Worm (Caenorhabditis elegans) whole organism, L3 larva: ENCODE data around the gene F35H10.5.

ENCODE experiments used
- R02D3.7 ChIP-seq: fragments of 150-350 bp; optimal IDR thresholded peaks from 2 replicates; lab custom pipeline; 2014; ENCODE audit warnings: missing biosample characterization, missing genetic modification characterization
- ZK546.5 ChIP-seq: sonication (generic microtip); optimal IDR thresholded peaks from 2 replicates; lab custom pipeline; 2017; ENCODE audit warnings: missing biosample characterization, missing genetic modification characterization
- aly-2 ChIP-seq: fragments of 150-350 bp; optimal IDR thresholded peaks from 2 replicates; lab custom pipeline; 2014; ENCODE audit warnings: missing biosample characterization, missing genetic modification characterization
- ama-1 ChIP-seq: fragments of 150-350 bp; optimal IDR thresholded peaks from 2 replicates; lab custom pipeline; 2018
- ceh-16 ChIP-seq: sonication (generic microtip); optimal IDR thresholded peaks from 2 replicates; lab custom pipeline; 2017; ENCODE audit warnings: missing biosample characterization, missing genetic modification characterization
- ceh-28 ChIP-seq: fragments of 150-350 bp; optimal IDR thresholded peaks from 2 replicates; lab custom pipeline; 2014; ENCODE audit warnings: missing biosample characterization, missing genetic modification reagents, missing genetic modification characterization
- ceh-82 ChIP-seq: fragments of 150-350 bp; optimal IDR thresholded peaks from 2 replicates; lab custom pipeline; 2014; ENCODE audit warnings: missing biosample characterization, missing genetic modification characterization
- ceh-9 ChIP-seq: sonication (generic microtip); optimal IDR thresholded peaks from 2 replicates; lab custom pipeline; 2018; ENCODE audit warnings: missing biosample characterization, missing genetic modification characterization
- daf-12 ChIP-seq: fragments of 150-350 bp; optimal IDR thresholded peaks from 2 replicates; lab custom pipeline; 2014; ENCODE audit warnings: missing biosample characterization, missing genetic modification reagents, missing genetic modification characterization
- egl-27 ChIP-seq: sonication (generic microtip); optimal IDR thresholded peaks from 4 replicates; lab custom pipeline; 2017; ENCODE audit warnings: missing biosample characterization, missing genetic modification reagents, missing genetic modification characterization
- egl-5 ChIP-seq: fragments of 150-350 bp; optimal IDR thresholded peaks from 2 replicates; lab custom pipeline; 2017; ENCODE audit warnings: missing biosample characterization, missing genetic modification reagents, missing genetic modification characterization, inconsistent platforms
- elt-1 ChIP-seq: fragments of 150-350 bp; optimal IDR thresholded peaks from 2 replicates; lab custom pipeline; 2014; ENCODE audit warnings: missing biosample characterization, missing genetic modification characterization
- elt-2 ChIP-seq: sonication (generic microtip); optimal IDR thresholded peaks from 2 replicates; lab custom pipeline; 2016; ENCODE audit warnings: missing genetic modification reagents, mild to moderate bottlenecking, missing genetic modification characterization, missing compliant biosample characterization
- elt-3 ChIP-seq, 3 experiments: fragments of 150-350 bp in 1 of 3; sonication (generic microtip) in 2 of 3; optimal IDR thresholded peaks; 2 replicates in 2 of 3; 4 replicates in 1 of 3; lab custom pipeline; 2014 to 2017; ENCODE audit warnings: missing biosample characterization in 3 of 3, missing genetic modification characterization in 3 of 3
- eor-1 ChIP-seq, 2 experiments: fragments of 150-350 bp; optimal IDR thresholded peaks; 2 replicates each; lab custom pipeline; 2014 to 2018; ENCODE audit warnings: missing biosample characterization in 2 of 2, missing genetic modification characterization in 2 of 2
- fkh-10 ChIP-seq: sonication (generic microtip); optimal IDR thresholded peaks from 2 replicates; lab custom pipeline; 2017; ENCODE audit warnings: missing biosample characterization, missing genetic modification reagents, missing genetic modification characterization
- fkh-2 ChIP-seq: fragments of 150-350 bp; optimal IDR thresholded peaks from 2 replicates; lab custom pipeline; 2014; ENCODE audit warnings: missing biosample characterization, missing genetic modification reagents, missing genetic modification characterization
- fos-1 ChIP-seq: fragments of 150-350 bp; optimal IDR thresholded peaks from 2 replicates; lab custom pipeline; 2014; ENCODE audit warnings: missing biosample characterization, missing genetic modification characterization
- hmg-11 ChIP-seq: sonication (generic microtip); optimal IDR thresholded peaks from 2 replicates; lab custom pipeline; 2016; ENCODE audit warnings: missing genetic modification characterization, missing compliant biosample characterization
- jun-1 ChIP-seq: fragments of 150-350 bp; optimal IDR thresholded peaks from 2 replicates; lab custom pipeline; 2014; ENCODE audit warnings: missing biosample characterization, missing genetic modification reagents, missing genetic modification characterization
- lin-15B ChIP-seq: fragments of 150-350 bp; optimal IDR thresholded peaks from 2 replicates; lab custom pipeline; 2014; ENCODE audit warnings: missing biosample characterization, missing genetic modification characterization
- lin-39 ChIP-seq: fragments of 150-350 bp; optimal IDR thresholded peaks from 2 replicates; lab custom pipeline; 2018; ENCODE audit warnings: missing biosample characterization, missing genetic modification reagents, missing genetic modification characterization
- mdl-1 ChIP-seq: fragments of 150-350 bp; optimal IDR thresholded peaks from 2 replicates; lab custom pipeline; 2014; ENCODE audit warnings: missing biosample characterization, missing genetic modification characterization
- mml-1 ChIP-seq: fragments of 150-350 bp; sonication (generic microtip); optimal IDR thresholded peaks from 3 replicates; lab custom pipeline; 2014; ENCODE audit warnings: missing biosample characterization, missing genetic modification characterization
- nfya-1 ChIP-seq: sonication (generic microtip); optimal IDR thresholded peaks from 2 replicates; lab custom pipeline; 2017; ENCODE audit warnings: missing genetic modification characterization, mild to moderate bottlenecking, missing compliant biosample characterization, antibody characterized with exemption, moderate library complexity; ENCODE audit not compliant: insufficient read depth
- nhr-11 ChIP-seq: fragments of 150-350 bp; optimal IDR thresholded peaks from 2 replicates; lab custom pipeline; 2014; ENCODE audit warnings: missing biosample characterization, missing genetic modification characterization
- nhr-12 ChIP-seq: fragments of 150-350 bp; optimal IDR thresholded peaks from 2 replicates; lab custom pipeline; 2014; ENCODE audit warnings: missing biosample characterization, missing genetic modification characterization
- nhr-23 ChIP-seq: fragments of 150-350 bp; optimal IDR thresholded peaks from 2 replicates; lab custom pipeline; 2014; ENCODE audit warnings: missing biosample characterization, missing genetic modification reagents, missing genetic modification characterization
- nhr-237 ChIP-seq: fragments of 150-350 bp; optimal IDR thresholded peaks from 2 replicates; lab custom pipeline; 2014; ENCODE audit warnings: missing biosample characterization, missing genetic modification characterization
- nhr-28 ChIP-seq: fragments of 150-350 bp; optimal IDR thresholded peaks from 2 replicates; lab custom pipeline; 2014; ENCODE audit warnings: missing biosample characterization, missing genetic modification characterization
- nhr-43 ChIP-seq: sonication (generic microtip); optimal IDR thresholded peaks from 2 replicates; lab custom pipeline; 2016; ENCODE audit warnings: mild to moderate bottlenecking, missing genetic modification characterization, missing compliant biosample characterization; ENCODE audit not compliant: poor library complexity, severe bottlenecking
- nhr-67 ChIP-seq: fragments of 150-350 bp; optimal IDR thresholded peaks from 2 replicates; lab custom pipeline; 2014; ENCODE audit warnings: missing biosample characterization, missing genetic modification characterization
- nhr-76 ChIP-seq: fragments of 150-350 bp; sonication (generic microtip); optimal IDR thresholded peaks from 5 replicates; lab custom pipeline; 2014; ENCODE audit warnings: missing biosample characterization, missing genetic modification characterization
- nhr-77 ChIP-seq: fragments of 150-350 bp; optimal IDR thresholded peaks from 2 replicates; lab custom pipeline; 2014; ENCODE audit warnings: missing biosample characterization, missing genetic modification characterization
- pha-4 ChIP-seq: fragments of 150-350 bp; optimal IDR thresholded peaks from 2 replicates; lab custom pipeline; 2014; ENCODE audit warnings: missing biosample characterization, missing genetic modification reagents, missing genetic modification characterization
- pqm-1 ChIP-seq: fragments of 150-350 bp; optimal IDR thresholded peaks from 2 replicates; lab custom pipeline; 2017; ENCODE audit warnings: missing biosample characterization, missing genetic modification characterization, inconsistent platforms
- sea-2 ChIP-seq: fragments of 150-350 bp; sonication (generic microtip); optimal IDR thresholded peaks from 4 replicates; lab custom pipeline; 2014; ENCODE audit warnings: missing biosample characterization, missing genetic modification reagents, missing genetic modification characterization
- skn-1 ChIP-seq: fragments of 150-350 bp; optimal IDR thresholded peaks from 2 replicates; lab custom pipeline; 2014; ENCODE audit warnings: missing biosample characterization, missing genetic modification characterization
- snpc-4 ChIP-seq: fragments of 150-350 bp; optimal IDR thresholded peaks from 2 replicates; lab custom pipeline; 2014; ENCODE audit warnings: missing biosample characterization, missing genetic modification characterization
- tbx-2 ChIP-seq: sonication (generic microtip); optimal IDR thresholded peaks from 2 replicates; lab custom pipeline; 2016; ENCODE audit warnings: mild to moderate bottlenecking, missing genetic modification characterization, missing compliant biosample characterization
- unc-39 ChIP-seq: sonication (generic microtip); optimal IDR thresholded peaks from 4 replicates; lab custom pipeline; 2017; ENCODE audit warnings: missing biosample characterization, missing genetic modification characterization
- unc-62 ChIP-seq: fragments of 150-350 bp; sonication (generic microtip); optimal IDR thresholded peaks from 4 replicates; lab custom pipeline; 2014; ENCODE audit warnings: missing biosample characterization, missing genetic modification reagents, missing genetic modification characterization
- zag-1 ChIP-seq: fragments of 150-350 bp; optimal IDR thresholded peaks from 2 replicates; lab custom pipeline; 2014; ENCODE audit warnings: missing biosample characterization, missing genetic modification characterization
- ztf-11 ChIP-seq: fragments of 150-350 bp; optimal IDR thresholded peaks from 2 replicates; lab custom pipeline; 2014; ENCODE audit warnings: missing biosample characterization, missing genetic modification characterization
- ztf-4 ChIP-seq: fragments of 150-350 bp; optimal IDR thresholded peaks from 2 replicates; lab custom pipeline; 2014; ENCODE audit warnings: missing biosample characterization, missing genetic modification characterization

Gene F35H10.5

DNA sequence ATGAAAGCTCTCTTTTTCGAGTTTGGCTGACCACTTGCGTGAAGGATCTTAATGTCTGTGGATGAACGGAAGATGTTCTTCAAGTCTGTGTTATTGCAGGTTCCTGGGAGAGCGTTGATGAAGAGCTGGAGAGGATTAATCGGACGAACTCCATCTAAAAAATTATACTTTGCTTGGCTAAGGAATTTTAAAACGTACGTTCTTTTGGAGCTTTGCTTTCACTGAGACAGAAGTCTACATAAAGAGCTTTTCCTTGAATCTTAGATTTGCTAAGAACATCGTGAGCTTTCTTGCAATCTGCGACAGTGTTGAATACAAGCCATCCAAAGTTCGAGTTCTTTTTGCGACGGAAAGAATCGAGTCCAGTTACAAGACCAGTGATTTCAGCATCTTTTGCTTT, 13.3 kb upstream of the F35H10.5 start:
- TF ChIP-seq nhr-76 (no peak), unc-39 (tag; lab: Kevin White, UChicago) (no peak), nhr-12 (tag; lab: Kevin White, UChicago) (no peak), nhr-67 (tag; lab: Kevin White, UChicago) (no peak), pqm-1 (tag; lab: Kevin White, UChicago) (no peak), eor-1 (tag; optimal IDR thresholded peaks at IDR 0.05; lab: Kevin White, UChicago) (no peak), nhr-23 (tag; lab: Kevin White, UChicago) (no peak), ceh-82 (no peak), elt-1 (tag; lab: Kevin White, UChicago) (no peak), zag-1 (tag; lab: Kevin White, UChicago) (no peak), ceh-9 (tag; lab: Kevin White, UChicago) (no peak), mml-1 (tag; lab: Kevin White, UChicago) (no peak)

DNA sequence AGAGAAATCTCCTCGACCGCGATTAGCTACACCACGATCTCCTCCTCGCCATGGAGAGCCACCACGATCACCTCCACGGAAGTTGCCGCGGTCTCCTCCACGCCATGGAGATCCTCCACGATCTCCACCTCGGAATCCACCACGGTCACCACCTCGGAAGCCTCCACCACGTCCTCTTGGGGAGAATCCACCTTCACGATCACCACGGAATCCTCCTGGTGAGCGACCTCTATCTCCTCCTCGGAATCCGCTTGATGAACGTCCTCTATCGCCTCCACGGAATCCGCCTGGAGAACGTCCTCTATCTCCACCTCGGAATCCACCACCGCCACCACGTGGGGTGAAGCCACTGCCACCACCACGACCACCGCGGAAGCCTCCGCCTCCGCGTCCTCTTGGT, 11.5 kb upstream of the F35H10.5 start:
- TF ChIP-seq skn-1 (tag; lab: Kevin White, UChicago) = no peak
- TF ChIP-seq nhr-11 (tag; lab: Kevin White, UChicago) = no peak
- TF ChIP-seq ceh-16 (tag; lab: Kevin White, UChicago) = no peak
- TF ChIP-seq nhr-28 = no peak
- no peak for TF ChIP-seq snpc-4 (tag; lab: Kevin White, UChicago)
- TF ChIP-seq zag-1 (tag; lab: Kevin White, UChicago) = no peak
- TF ChIP-seq ama-1 = no peak
- no peak for TF ChIP-seq egl-27 (tag; lab: Kevin White, UChicago)

DNA sequence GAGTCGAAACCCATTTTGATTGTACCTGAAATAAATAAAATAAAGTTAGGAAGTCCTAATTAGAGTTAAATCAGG, 11.2 kb upstream of the F35H10.5 start, which contains the start of gene nucl-1:
TSS of gene nucl-1 (minus strand) at position 26 of the 75 bp plus-strand sequence.
- TF ChIP-seq lin-39 (tag; lab: Kevin White, UChicago) = no peak
- TF ChIP-seq ceh-28 (tag; lab: Kevin White, UChicago) = no peak

DNA sequence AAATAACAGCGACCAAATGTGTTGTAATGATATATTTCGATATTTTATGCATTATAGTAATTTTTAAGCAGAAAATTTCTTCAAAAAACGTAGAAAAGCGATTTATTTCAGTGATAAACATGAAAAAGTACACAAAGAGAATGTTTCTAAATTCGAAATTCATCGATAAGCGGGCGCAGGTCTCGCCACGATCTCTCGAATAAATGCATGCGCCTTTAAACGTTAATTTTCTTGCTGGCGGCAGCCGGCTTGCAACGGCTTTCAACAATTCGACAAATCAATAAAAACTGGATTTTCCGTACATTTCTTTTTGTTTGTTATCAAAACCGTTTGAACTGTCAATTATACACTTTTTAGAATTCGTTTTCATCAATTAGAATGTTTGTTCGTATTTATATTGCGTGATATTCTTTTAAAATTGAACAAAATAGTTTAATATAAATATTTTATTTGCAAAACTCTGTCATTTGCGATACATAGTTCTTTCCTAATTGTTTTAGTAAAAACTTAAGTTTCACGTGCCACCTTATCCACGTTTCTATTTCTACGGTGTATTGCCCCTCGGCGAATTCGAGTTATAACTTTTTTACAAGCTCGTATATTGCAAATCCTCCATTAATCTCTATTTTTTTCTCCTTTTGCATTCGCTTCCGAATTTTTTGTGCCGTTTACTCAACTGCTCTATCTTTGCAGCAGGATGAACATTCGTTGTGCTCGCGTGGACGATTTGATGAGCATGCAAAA, 10.8 kb upstream of the F35H10.5 start, which contains the start of gene daf-31:
TSS of gene daf-31 (plus strand) at position 694 of the 744 bp plus-strand sequence.
- TF ChIP-seq nhr-76 (no peak), aly-2 (no peak), fkh-2 (tag; lab: Kevin White, UChicago) (no peak), nhr-11 (tag; lab: Kevin White, UChicago) (no peak), ama-1 (no peak), nhr-12 (tag; lab: Kevin White, UChicago) (no peak), nhr-237 (tag; lab: Kevin White, UChicago) (no peak), lin-15B (tag; lab: Kevin White, UChicago) (peak; percentile 64), daf-12 (tag; lab: Kevin White, UChicago) (no peak), skn-1 (tag; lab: Kevin White, UChicago) (no peak), mdl-1 (tag; lab: Kevin White, UChicago) (no peak), elt-3 (tag; optimal IDR thresholded peaks at IDR 0.05; lab: Kevin White, UChicago) (no peak), nhr-23 (tag; lab: Kevin White, UChicago) (peak; percentile 47), nhr-77 (tag; lab: Kevin White, UChicago) (no peak), nhr-67 (tag; lab: Kevin White, UChicago) (no peak), elt-1 (tag; lab: Kevin White, UChicago) (no peak), ceh-82 (no peak), egl-27 (tag; lab: Kevin White, UChicago) (no peak), ztf-11 (tag; lab: Kevin White, UChicago) (no peak), jun-1 (tag; lab: Kevin White, UChicago) (no peak), sea-2 (no peak), elt-2 (tag; lab: Kevin White, UChicago) (peak; percentile 40), tbx-2 (tag; lab: Kevin White, UChicago) (no peak), mml-1 (tag; lab: Kevin White, UChicago) (no peak), snpc-4 (tag; lab: Kevin White, UChicago) (peak; percentile 57), fos-1 (no peak), pqm-1 (tag; lab: Kevin White, UChicago) (peak; percentile 6), nfya-1 (tag; lab: Kevin White, UChicago) (peak; percentile 72), unc-62 (GFP tag; lab: Kevin White, UChicago) (no peak), ceh-28 (tag; lab: Kevin White, UChicago) (peak; percentile 32), ceh-9 (tag; lab: Kevin White, UChicago) (no peak), nhr-43 (tag; lab: Kevin White, UChicago) (no peak), ceh-16 (tag; lab: Kevin White, UChicago) (no peak), egl-5 (peak; percentile 77), nhr-28 (no peak), unc-39 (tag; lab: Kevin White, UChicago) (no peak), pha-4 (tag; lab: Kevin White, UChicago) (peak; percentile 83), ztf-4 (tag; lab: Kevin White, UChicago) (no peak), hmg-11 (tag; lab: Kevin White, UChicago) (peak; percentile 62), ZK546.5 (tag; lab: Kevin White, UChicago) (no peak), fkh-10 (no peak), eor-1 (tag; optimal IDR thresholded peaks at IDR 0.05; lab: Kevin White, UChicago) (no peak), R02D3.7 (tag; lab: Kevin White, UChicago) (no peak)
